Fruit fly (Drosophila melanogaster): ENCODE measurements around the gene CG15211.

CG15211 gene

DNA sequence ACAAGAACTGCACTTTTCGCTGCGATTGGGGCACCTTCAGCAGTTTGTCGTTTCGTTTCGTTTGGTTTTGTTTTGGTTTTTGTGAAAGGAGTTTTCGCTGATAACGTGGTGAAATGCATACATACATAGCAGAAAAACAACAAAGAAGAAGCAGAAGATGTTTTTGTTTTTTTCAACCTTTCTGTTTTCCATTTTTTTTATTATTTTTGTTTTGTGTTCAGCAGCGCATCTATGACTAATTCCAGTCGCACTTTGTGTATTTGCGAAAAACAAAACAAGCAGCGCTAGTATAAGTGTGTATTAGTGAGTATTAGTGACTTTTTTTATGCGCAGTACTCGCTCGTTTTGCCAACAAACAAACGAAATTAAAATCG lies 5.4 kb upstream of the CG15211 start:
- TF ChIP-seq psq (optimal IDR thresholded peaks at IDR 0.05) (no peak), Sin3A (optimal IDR thresholded peaks at IDR 0.05) (no peak)

DNA sequence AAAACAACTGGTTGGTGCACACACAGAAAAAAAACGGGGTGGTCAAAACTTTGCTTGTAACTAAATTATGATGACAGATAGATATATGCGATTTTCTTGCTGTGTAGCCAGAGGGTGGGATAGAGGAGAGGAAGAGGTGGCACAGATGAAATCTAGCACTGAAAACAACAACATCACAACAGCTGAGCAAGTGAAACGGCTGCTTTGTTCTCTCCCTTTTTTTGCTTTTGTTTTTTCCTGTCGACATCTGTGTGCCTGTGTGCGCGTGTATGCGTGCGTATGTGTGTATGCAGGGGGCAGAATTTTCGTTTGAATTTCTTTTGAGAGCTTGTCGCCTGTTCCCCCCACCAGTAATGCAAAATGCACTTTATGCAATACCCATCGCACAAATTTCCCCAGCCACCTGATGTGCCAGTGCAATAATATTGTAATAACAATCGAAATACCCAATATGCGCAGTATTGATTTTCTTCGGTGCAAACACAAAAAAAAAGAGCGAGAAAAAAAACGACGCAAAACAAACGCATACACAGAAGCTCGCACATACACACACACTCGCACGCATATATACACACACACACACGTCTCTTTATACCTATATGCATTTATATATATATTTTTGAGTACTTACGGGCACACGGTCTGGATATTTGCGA lies 4.9 kb upstream of the CG15211 start:
- TF ChIP-seq Myc (optimal IDR thresholded peaks at IDR 0.05) (no peak), h (optimal IDR thresholded peaks at IDR 0.05) (no peak), psq (optimal IDR thresholded peaks at IDR 0.05) (no peak), insv (optimal IDR thresholded peaks at IDR 0.05) (no peak), Sin3A (optimal IDR thresholded peaks at IDR 0.05) (no peak), ttk (optimal IDR thresholded peaks at IDR 0.05) (no peak)

DNA sequence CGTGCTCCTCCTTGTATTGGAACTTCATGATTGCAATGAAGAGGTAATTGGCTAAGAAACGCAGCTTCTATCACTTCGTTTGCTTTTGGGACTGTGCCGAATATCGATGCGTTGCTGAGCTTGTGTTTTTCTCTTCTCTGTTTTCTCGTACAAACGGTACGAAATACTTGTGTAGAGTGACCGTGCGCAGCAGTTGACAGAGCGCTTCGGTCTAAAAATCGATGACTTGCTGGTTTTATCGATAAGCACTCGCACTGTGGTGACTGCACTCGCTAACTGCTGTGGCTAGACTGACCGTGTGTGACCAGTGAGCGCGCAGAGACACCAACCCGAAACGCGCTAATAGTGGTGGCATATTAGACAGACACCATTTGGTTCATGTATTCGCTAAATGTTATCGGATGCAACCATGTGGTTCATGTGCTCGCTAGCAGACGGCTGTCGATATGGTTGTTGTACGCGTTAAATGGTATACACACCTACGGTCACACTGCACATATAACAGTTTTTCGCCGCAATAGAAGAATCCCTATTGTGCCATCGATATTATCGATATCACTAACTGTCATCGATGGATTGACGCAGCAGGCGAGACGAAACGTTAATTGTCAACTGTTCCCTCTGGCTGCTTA lies 4.2 kb upstream of the CG15211 start, which contains the start of the genes Atg8a and BTBD9:
Gene Atg8a, minus strand, starts transcription at position 296 of the 632 bp plus-strand sequence.
Gene BTBD9, plus strand, starts transcription at position 495 of the 632 bp plus-strand sequence.
- TF ChIP-seq psq (optimal IDR thresholded peaks at IDR 0.05), result no peak

- TF ChIP-seq insv (optimal IDR thresholded peaks at IDR 0.05), result no peak
- no peak for TF ChIP-seq psq (optimal IDR thresholded peaks at IDR 0.05)
- no peak for TF ChIP-seq Sin3A (optimal IDR thresholded peaks at IDR 0.05)
- TF ChIP-seq Myc (optimal IDR thresholded peaks at IDR 0.05), result no peak
- no peak for TF ChIP-seq h (optimal IDR thresholded peaks at IDR 0.05)
- no peak for TF ChIP-seq ttk (optimal IDR thresholded peaks at IDR 0.05)
Measured at dm6 chrX:10772634-10773033, 293 bp downstream of the CG15211 start.

dm6 chrX:10773562-10773961 lies 1.2 kb downstream of the CG15211 start:
- TF ChIP-seq psq (optimal IDR thresholded peaks at IDR 0.05) (no peak), ttk (optimal IDR thresholded peaks at IDR 0.05) (no peak), Myc (optimal IDR thresholded peaks at IDR 0.05) (no peak), insv (optimal IDR thresholded peaks at IDR 0.05) (no peak), Sin3A (optimal IDR thresholded peaks at IDR 0.05) (no peak), h (optimal IDR thresholded peaks at IDR 0.05) (no peak)

DNA sequence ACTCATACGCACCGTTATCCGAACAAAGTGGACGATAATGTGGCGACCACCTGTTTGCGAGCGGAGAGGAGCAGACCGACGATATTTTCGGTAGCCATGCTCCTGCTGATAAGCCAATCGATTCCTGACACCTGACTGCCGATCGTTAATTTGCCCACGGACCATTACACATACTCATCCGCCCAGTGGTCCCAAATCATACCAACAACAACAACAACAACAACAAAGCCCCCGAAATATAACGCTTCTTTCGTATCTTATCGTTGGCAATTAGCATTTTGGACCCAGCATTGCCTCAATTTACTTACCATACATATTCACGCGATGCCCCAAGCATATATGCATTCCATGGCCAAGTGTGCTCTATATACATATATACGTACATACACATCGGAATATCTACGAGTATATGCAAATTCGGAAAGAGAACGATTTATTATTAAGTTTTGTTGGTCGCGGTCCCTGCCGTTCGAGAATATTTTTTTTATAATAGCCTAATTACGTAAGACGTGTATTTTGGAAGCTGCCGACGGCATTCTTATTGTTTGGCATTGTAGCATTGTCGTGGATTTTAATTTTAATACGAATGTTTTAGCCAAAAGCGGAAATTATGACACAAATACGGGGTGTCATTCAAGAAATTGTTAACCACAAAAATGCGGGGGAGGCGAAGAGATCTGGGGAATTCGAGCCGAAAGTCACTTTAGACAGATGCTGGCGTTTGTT lies 2.8 kb downstream of the CG15211 start:
- TF ChIP-seq Sin3A (optimal IDR thresholded peaks at IDR 0.05) (no peak), psq (optimal IDR thresholded peaks at IDR 0.05) (no peak), ttk (optimal IDR thresholded peaks at IDR 0.05) (no peak), Myc (optimal IDR thresholded peaks at IDR 0.05) (no peak), h (optimal IDR thresholded peaks at IDR 0.05) (no peak), insv (optimal IDR thresholded peaks at IDR 0.05) (no peak)

DNA sequence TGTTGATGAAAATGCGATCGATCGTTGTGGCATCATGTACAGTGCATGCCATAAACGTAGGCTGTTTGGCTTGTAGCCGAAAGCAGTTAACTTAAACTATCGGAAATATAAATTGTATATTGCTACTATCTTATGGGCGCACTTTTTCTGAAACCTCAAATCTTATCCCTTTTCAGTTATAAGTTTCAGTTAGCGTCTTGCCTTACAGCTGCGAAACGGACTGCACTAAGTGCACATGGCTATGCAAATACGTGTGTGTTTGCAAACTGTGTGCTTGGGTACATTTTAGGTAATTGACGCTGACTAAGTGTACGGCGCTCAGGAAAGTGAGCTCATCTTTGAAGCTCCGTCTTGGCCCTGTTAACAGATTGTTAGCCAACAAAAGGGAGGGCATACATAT lies 3.3 kb downstream of the CG15211 start:
- TF ChIP-seq h (optimal IDR thresholded peaks at IDR 0.05) (no peak), psq (optimal IDR thresholded peaks at IDR 0.05) (no peak), Sin3A (optimal IDR thresholded peaks at IDR 0.05) (no peak), ttk (optimal IDR thresholded peaks at IDR 0.05) (no peak), Myc (optimal IDR thresholded peaks at IDR 0.05) (no peak), insv (optimal IDR thresholded peaks at IDR 0.05) (no peak)

dm6 chrX:10783374-10784064 lies 11.2 kb downstream of the CG15211 start:
- no peak for TF ChIP-seq insv (optimal IDR thresholded peaks at IDR 0.05)
- no peak for TF ChIP-seq h (optimal IDR thresholded peaks at IDR 0.05)
- TF ChIP-seq Myc (optimal IDR thresholded peaks at IDR 0.05), result no peak
- no peak for TF ChIP-seq ttk (optimal IDR thresholded peaks at IDR 0.05)
- TF ChIP-seq Sin3A (optimal IDR thresholded peaks at IDR 0.05), result no peak

- TF ChIP-seq Sin3A (optimal IDR thresholded peaks at IDR 0.05), result no peak
- no peak for TF ChIP-seq h (optimal IDR thresholded peaks at IDR 0.05)
- TF ChIP-seq ttk (optimal IDR thresholded peaks at IDR 0.05), result no peak
- no peak for TF ChIP-seq psq (optimal IDR thresholded peaks at IDR 0.05)
Measured at dm6 chrX:10784330-10784778, 12.0 kb downstream of the CG15211 start.

DNA sequence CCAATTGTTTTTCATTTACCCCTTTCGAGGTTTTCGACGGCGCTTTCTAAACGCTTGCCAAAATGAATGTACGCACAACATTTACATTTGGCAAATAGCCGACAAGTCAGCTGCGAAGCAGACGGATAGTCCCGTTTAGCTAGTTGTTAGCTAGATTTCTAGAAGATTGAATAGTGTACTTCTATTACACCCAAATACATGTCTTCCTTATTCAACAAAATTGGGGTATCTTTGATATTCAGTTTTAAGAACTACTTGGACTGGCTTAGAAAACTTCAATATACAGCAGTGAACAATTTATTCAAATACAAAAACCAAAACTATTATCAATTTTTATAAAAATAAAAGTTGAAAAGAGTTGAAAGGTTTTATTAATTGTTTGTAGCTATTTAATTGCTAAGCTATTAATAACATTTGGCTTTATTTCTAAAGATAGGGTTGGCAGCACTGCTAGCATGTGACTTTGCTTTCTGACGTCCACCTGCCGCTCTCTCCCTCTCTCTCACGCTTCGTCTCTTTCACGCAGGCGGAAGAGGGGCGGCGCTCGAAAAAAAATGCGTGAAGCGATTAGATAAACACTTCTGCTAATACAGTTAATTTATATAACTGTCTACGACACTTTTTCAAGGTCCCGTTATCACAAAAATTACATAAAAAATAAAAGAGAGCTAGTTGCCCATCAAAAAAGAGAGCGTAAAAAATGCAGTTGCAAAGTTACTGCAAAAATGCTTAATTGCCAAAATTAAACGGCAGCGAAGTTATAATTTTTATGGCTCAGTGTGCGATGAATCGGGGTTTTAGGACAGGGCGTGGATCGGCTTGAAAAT lies 12.7 kb downstream of the CG15211 start:
- TF ChIP-seq ttk (optimal IDR thresholded peaks at IDR 0.05) (no peak), Sin3A (optimal IDR thresholded peaks at IDR 0.05) (no peak)

dm6 chrX:10785920-10786361 lies 13.6 kb downstream of the CG15211 start:
- TF ChIP-seq h (optimal IDR thresholded peaks at IDR 0.05), result no peak
- TF ChIP-seq insv (optimal IDR thresholded peaks at IDR 0.05), result no peak
- TF ChIP-seq psq (optimal IDR thresholded peaks at IDR 0.05), result no peak
- no peak for TF ChIP-seq Myc (optimal IDR thresholded peaks at IDR 0.05)
- no peak for TF ChIP-seq Sin3A (optimal IDR thresholded peaks at IDR 0.05)
- TF ChIP-seq ttk (optimal IDR thresholded peaks at IDR 0.05), result no peak

Data from Kc167 (cell line).